Worm (Caenorhabditis elegans) whole organism, mixed stage, embryonic: Measurements from ENCODE around the gene srg-29.

ENCODE experiments used
- snpc-4 ChIP-seq: fragments of 150-350 bp; optimal IDR thresholded peaks from 2 replicates; lab custom pipeline; 2014; ENCODE audit warnings: missing biosample characterization, missing genetic modification characterization
- unc-62 ChIP-seq: fragments of 150-350 bp; optimal IDR thresholded peaks from 2 replicates; lab custom pipeline; 2014; ENCODE audit warnings: missing biosample characterization, missing genetic modification reagents, missing genetic modification characterization

DNA sequence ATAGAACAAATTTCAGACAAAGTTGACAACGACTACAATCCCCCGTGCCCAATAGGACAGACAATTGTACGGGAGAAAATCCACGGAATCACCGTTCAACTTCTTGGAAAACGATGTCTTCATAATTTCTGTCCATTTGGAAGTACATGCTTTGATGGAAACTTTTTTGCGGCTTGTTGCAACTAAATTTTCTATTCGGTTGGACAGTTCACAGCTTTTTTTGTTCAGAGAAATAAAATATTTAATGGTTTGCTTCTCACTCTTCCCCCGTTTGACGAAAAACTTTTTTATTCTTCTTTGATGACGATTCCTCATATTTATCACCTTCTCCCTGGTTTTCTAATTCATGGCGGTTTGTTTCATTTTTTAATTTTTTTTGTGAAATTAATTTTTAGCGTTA, 22.9 kb upstream of the srg-29 start, which contains the start of gene C10G8.2:
- no peak for TF ChIP-seq snpc-4 (tag; lab: Kevin White, UChicago)
- no peak for TF ChIP-seq unc-62 (GFP tag; lab: Kevin White, UChicago)
